Fruit fly (Drosophila melanogaster): ENCODE data around the gene Naa40.

The Naa40 gene

dm6 chr3R:29772795-29773331 lies 48.1 kb upstream of the Naa40 start (continued):
- TF ChIP-seq run (tag; optimal IDR thresholded peaks at IDR 0.05) (no peak), PHDP (tag; optimal IDR thresholded peaks at IDR 0.05) (no peak), Mad (GFP tag; optimal IDR thresholded peaks at IDR 0.05) (no peak), Bdp1 (GFP tag; optimal IDR thresholded peaks at IDR 0.05) (no peak), CG11085 (GFP tag; IDR thresholded peaks at IDR 0.05) (no peak), btn (GFP tag; optimal IDR thresholded peaks at IDR 0.05) (no peak), NK7.1 (GFP tag; optimal IDR thresholded peaks at IDR 0.05) (no peak), kay (GFP tag; optimal IDR thresholded peaks at IDR 0.05) (peak; percentile 76), Elba2 (GFP tag; optimal IDR thresholded peaks at IDR 0.05) (no peak), CG8924 (tag; optimal IDR thresholded peaks at IDR 0.05) (peak; percentile 15), twi (tag; optimal IDR thresholded peaks at IDR 0.05) (no peak), CG6765 (GFP tag; optimal IDR thresholded peaks at IDR 0.05) (no peak), zfh2 (GFP tag; optimal IDR thresholded peaks at IDR 0.05) (no peak), CG31224 (GFP tag; IDR thresholded peaks at IDR 0.05) (no peak; the same call in 1 of the 2 replicates), CG13894 (tag; optimal IDR thresholded peaks at IDR 0.05) (peak; percentile 55), NC2α (GFP tag; optimal IDR thresholded peaks at IDR 0.05) (no peak), zfh1 (GFP tag; IDR thresholded peaks at IDR 0.05) (no peak), Scr (GFP tag; IDR thresholded peaks at IDR 0.05; ENCODE audit: partially characterized antibody) (peak; percentile 47), CG1529 (GFP tag; optimal IDR thresholded peaks at IDR 0.05) (no peak), nau (GFP tag; optimal IDR thresholded peaks at IDR 0.05) (peak; percentile 35), NC2β (GFP tag; optimal IDR thresholded peaks at IDR 0.05) (no peak), Blimp-1 (GFP tag; optimal IDR thresholded peaks at IDR 0.05) (peak; percentile 62), gsb (GFP tag; IDR thresholded peaks at IDR 0.05) (no peak), onecut (GFP tag; IDR thresholded peaks at IDR 0.05) (no peak), CG3407 (GFP tag; optimal IDR thresholded peaks at IDR 0.05) (no peak), gem (tag; optimal IDR thresholded peaks at IDR 0.05) (no peak), CG18262 (tag; optimal IDR thresholded peaks at IDR 0.05) (no peak), CG6175 (GFP tag; IDR thresholded peaks at IDR 0.05) (peak; percentile 84; the same call in 2 of the 3 replicates), TFAM (GFP tag; optimal IDR thresholded peaks at IDR 0.05) (no peak), CG7556 (GFP tag; optimal IDR thresholded peaks at IDR 0.05) (no peak), Hr78 (GFP tag; optimal IDR thresholded peaks at IDR 0.05) (peak in 1 of 2 experiments; percentile 45), jigr1 (GFP tag; IDR thresholded peaks at IDR 0.05) (no peak), Six4 (GFP tag; optimal IDR thresholded peaks at IDR 0.05) (no peak), CG33557 (GFP tag; optimal IDR thresholded peaks at IDR 0.05) (no peak), CG4328 (GFP tag; optimal IDR thresholded peaks at IDR 0.05) (no peak), mam (GFP tag; optimal IDR thresholded peaks at IDR 0.05) (no peak), CG3726 (GFP tag; IDR thresholded peaks at IDR 0.05) (no peak), scrt (GFP tag; optimal IDR thresholded peaks at IDR 0.05) (peak; percentile 80), cad (GFP tag; optimal IDR thresholded peaks at IDR 0.05) (no peak), exex (tag; optimal IDR thresholded peaks at IDR 0.05) (peak; percentile 59), CG7928 (GFP tag; optimal IDR thresholded peaks at IDR 0.05) (no peak), CG2889 (GFP tag; IDR thresholded peaks at IDR 0.05) (no peak), luna (GFP tag; optimal IDR thresholded peaks at IDR 0.05) (no peak), CG17328 (GFP tag; IDR thresholded peaks at IDR 0.05) (peak; percentile 41; the same call in 1 of the 2 replicates), CG10565 (GFP tag; optimal IDR thresholded peaks at IDR 0.05) (no peak), sim (GFP tag; IDR thresholded peaks at IDR 0.05) (no peak), Hsf (GFP tag; optimal IDR thresholded peaks at IDR 0.05) (no peak), unpg (GFP tag; optimal IDR thresholded peaks at IDR 0.05) (no peak), Doc2 (GFP tag; IDR thresholded peaks at IDR 0.05) (no peak), chinmo (GFP tag; IDR thresholded peaks at IDR 0.05; ENCODE audit: partially characterized antibody) (peak; percentile 99), CG15696 (tag; optimal IDR thresholded peaks at IDR 0.05) (no peak)
